Fruit fly (Drosophila melanogaster): ENCODE results near the gene Rint1.

DNA sequence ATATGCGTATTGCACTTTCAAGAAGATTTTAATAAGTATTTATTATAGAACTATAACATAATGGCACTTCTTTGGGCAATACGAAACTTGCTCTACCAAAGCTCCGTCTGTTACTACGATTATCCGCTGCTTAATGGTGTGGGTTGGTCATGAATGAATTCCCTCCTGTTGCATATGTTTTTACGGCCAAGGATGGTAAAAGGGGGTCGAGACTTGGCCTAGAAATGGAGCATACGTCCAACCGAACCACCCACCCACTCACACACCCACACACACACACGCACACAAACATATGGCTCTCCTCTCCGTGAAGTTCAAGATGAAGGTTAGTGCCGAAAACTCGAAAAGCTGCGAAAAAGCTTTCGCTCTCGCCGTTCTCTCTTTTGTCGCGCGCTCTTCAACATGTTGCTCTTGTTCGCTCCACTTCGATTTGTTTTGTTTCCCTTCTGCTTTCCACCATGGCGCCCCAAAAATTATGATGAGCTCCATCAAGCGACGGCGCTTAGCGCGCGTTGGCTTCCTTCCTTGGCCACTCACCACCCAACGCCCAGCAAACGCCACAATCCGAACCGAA is 9.8 kb upstream of the Rint1 start:
- TF ChIP-seq CG8478 (optimal IDR thresholded peaks at IDR 0.05) (no peak), CTCF (optimal IDR thresholded peaks at IDR 0.05) (no peak)

Data from S2 (cell line).